Fruit fly (Drosophila melanogaster): Measurements from ENCODE around the gene Acph-1.

Acph-1 gene

DNA sequence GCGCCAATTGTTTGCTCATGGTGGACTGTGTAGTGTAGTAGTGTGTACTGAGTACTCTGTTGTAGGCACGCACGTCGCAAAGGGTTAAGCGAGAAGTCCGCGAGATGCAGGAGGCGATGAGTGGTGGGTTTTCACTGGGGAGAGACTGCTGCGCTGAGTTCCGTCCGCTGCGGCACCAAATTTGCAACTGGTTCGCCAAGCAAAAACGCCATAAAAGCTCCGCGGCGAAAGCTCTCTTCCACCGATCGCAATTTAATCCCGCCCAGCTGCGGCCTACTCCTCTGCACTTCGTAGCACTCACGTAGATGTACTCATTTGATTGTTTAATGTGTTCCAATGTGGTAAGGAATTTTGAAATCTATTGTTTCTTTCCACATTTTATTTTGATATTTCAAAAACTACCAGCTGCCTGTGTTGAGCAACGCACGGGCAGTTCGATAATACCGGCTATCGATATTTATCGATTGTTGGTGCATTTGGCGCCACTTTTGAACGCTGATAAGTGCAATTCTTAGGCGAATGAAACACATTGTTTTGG is 21.8 kb upstream of the Acph-1 start, which contains the start of gene CG7920:
Gene CG7920 (minus strand): TSS at position 308 of the 538 bp plus-strand sequence.
- no peak for TF ChIP-seq pan (optimal IDR thresholded peaks at IDR 0.05)
- TF ChIP-seq EcR (GFP tag; optimal IDR thresholded peaks at IDR 0.05): no peak
- no peak for TF ChIP-seq Dll (optimal IDR thresholded peaks at IDR 0.05)
- TF ChIP-seq usp (GFP tag; optimal IDR thresholded peaks at IDR 0.05): no peak
- TF ChIP-seq psq (optimal IDR thresholded peaks at IDR 0.05): no peak
- TF ChIP-seq CG8478 (optimal IDR thresholded peaks at IDR 0.05): no peak

DNA sequence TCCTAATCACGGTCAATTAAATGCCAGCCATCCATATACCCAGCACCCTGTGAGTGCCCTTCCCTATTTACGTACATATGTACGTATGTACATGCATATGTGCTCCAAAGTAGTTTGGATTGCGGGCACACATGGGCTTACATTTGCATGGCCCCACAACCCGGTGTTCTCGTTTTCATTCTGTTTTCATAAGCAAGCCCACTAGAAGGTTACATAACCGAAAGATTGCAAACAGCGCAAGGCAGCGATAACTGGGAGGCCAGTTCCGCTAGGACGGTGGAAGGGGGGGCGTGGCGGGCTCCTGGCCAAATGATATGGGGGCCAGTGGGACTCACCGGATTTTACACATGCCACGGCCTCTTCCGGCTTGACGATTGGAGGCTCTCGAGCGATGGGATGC is 21.3 kb upstream of the Acph-1 start:
- TF ChIP-seq psq (optimal IDR thresholded peaks at IDR 0.05) (no peak), EcR (GFP tag; optimal IDR thresholded peaks at IDR 0.05) (no peak), CG8478 (optimal IDR thresholded peaks at IDR 0.05) (no peak), pan (optimal IDR thresholded peaks at IDR 0.05) (no peak), usp (GFP tag; optimal IDR thresholded peaks at IDR 0.05) (no peak), Dll (optimal IDR thresholded peaks at IDR 0.05) (no peak)

DNA sequence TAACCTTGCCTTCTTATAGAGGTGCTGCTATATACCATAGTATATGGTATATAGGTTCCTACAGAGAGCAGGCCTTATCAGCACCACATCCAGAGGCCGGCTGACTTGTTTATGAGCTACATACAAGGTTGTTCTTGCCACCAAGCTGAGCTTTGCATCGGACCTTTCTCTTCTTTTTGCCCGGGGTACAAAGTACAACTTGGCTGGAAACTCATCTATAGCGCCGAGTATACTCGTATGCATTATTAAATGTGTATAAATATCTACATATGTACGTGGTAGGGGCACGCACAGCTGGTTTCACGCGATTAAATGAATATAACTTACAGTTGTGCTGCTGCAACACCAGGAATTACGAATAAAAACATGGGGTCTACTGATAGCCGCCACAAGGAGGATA is 20.7 kb upstream of the Acph-1 start:
- TF ChIP-seq CG8478 (optimal IDR thresholded peaks at IDR 0.05) (no peak), EcR (GFP tag; optimal IDR thresholded peaks at IDR 0.05) (no peak), pan (optimal IDR thresholded peaks at IDR 0.05) (no peak), usp (GFP tag; optimal IDR thresholded peaks at IDR 0.05) (no peak), psq (optimal IDR thresholded peaks at IDR 0.05) (no peak), Dll (optimal IDR thresholded peaks at IDR 0.05) (no peak)

DNA sequence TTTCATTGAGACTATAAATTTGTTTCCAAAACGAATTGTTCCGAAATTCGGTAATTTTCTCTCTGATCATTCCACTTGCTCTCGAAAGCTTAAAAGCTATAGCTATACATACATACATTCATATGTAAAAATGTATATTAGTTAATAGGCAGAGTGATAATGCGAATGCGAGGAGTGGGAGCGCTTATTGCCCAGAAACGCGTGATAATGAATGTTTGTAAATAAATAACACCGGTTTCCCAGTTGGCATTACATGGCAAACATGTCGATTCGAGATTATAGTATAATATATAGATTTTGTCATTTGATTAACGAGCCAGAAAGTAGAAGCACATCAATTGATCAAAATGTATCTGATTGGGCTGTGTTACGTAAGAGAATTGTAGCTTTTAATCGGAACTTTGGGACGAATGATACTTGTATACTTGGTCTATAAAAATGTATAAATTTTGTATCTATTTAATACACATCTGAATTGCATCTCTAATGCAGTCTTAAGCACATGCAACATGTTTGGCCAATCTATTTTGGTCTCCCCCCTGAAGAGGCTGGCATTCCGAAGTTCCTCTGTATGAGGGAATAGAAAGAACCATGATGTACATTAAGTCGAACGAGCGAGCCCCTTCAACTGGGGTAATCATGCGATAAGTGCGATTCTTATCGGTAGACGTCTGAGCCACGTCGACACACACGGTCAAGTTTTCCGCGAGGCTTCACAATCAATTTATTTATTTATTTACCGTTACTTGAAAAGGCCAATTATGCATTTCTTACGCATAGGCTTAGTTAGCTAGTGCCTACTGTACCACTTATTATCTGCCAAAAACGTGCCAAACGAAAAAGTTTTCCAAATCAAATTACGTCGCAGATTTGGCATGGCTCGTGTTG is 19.6 kb upstream of the Acph-1 start:
- no peak for TF ChIP-seq EcR (GFP tag; optimal IDR thresholded peaks at IDR 0.05)
- TF ChIP-seq Dll (optimal IDR thresholded peaks at IDR 0.05): no peak
- no peak for TF ChIP-seq psq (optimal IDR thresholded peaks at IDR 0.05)
- TF ChIP-seq CG8478 (optimal IDR thresholded peaks at IDR 0.05): no peak
- no peak for TF ChIP-seq usp (GFP tag; optimal IDR thresholded peaks at IDR 0.05)
- TF ChIP-seq pan (optimal IDR thresholded peaks at IDR 0.05): no peak

DNA sequence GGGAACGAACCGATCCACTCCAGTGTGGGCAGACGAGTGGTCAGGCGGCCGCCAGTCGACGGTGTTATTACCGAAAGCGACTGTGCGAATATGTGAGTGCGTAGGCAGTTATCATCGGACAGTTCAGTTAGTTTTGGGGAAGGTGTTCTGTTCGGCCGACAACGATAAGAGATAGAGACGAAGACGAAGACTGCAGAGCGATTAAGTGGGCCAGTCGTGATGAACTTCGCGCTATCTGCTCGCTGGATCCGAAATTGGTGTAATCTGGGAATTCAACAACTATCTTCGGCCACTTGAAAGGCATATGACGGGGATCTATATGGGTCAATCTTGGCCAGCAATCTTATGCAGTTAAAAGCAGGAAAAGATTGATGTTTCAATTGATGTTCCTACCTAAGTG is 16.0 kb upstream of the Acph-1 start, which contains the start of gene CG7912:
Gene CG7912 (minus strand): TSS at position 17 of the 400 bp plus-strand sequence.
- TF ChIP-seq Dll (optimal IDR thresholded peaks at IDR 0.05) (no peak), CG8478 (optimal IDR thresholded peaks at IDR 0.05) (no peak), psq (optimal IDR thresholded peaks at IDR 0.05) (no peak), pan (optimal IDR thresholded peaks at IDR 0.05) (no peak), usp (GFP tag; optimal IDR thresholded peaks at IDR 0.05) (no peak), EcR (GFP tag; optimal IDR thresholded peaks at IDR 0.05) (no peak)

DNA sequence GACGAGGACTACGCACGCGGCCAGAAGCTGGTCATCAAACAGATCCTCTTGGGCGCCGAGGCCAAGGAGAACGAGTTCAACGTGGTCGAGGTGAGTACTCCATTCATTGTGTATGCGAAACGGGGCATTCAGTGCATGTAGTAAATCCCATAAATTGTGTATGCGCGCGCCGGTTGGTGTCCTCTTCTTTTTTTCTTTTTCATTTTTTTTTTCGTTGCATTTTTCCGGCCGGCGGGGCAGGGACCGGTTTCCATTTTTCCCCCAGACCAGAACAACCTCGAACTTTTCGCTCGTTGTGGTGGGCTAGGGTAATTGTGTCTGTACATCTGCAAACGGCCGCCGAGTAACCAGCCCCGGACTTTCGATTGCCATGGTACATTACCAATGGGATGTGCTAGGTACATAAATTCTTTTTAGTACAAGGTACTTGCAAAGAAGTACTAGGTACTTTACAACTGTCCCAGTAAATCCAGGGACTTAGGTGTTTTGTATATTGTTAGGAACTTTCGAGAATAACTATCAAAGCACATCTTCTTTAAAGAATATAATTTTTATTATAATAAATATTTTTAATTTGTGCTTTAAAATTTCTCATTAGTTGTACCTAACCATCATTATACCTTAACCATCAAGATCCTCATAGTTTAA is 12.2 kb upstream of the Acph-1 start:
- TF ChIP-seq CG8478 (optimal IDR thresholded peaks at IDR 0.05): no peak
- no peak for TF ChIP-seq EcR (GFP tag; optimal IDR thresholded peaks at IDR 0.05)
- TF ChIP-seq usp (GFP tag; optimal IDR thresholded peaks at IDR 0.05): no peak
- no peak for TF ChIP-seq Dll (optimal IDR thresholded peaks at IDR 0.05)
- TF ChIP-seq psq (optimal IDR thresholded peaks at IDR 0.05): no peak
- no peak for TF ChIP-seq pan (optimal IDR thresholded peaks at IDR 0.05)

DNA sequence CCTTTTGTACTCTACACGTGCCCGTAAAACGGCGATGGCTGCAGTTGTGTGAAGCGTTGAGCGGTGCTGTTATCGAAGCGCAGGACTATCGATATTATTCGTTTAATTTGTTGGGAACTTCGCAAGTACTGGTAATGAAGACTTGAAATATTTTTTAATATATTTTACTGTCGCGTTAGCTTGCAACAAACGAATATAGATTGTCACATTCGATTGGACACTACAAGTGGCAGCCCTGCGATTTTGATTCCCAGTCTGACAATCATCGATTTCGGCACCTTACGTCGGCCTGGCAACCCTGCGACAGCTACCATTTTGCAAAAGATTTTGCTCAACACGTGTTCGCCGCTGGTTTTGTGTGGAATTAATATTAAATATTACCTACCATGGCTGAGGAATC is 11.4 kb upstream of the Acph-1 start, which contains the start of the genes Nlp and Nph:
Gene Nlp (plus strand): TSS at position 138 of the 400 bp plus-strand sequence.
Gene Nph (minus strand): TSS at position 214 of the 400 bp plus-strand sequence.
- no peak for TF ChIP-seq psq (optimal IDR thresholded peaks at IDR 0.05)
- no peak for TF ChIP-seq EcR (GFP tag; optimal IDR thresholded peaks at IDR 0.05)
- no peak for TF ChIP-seq usp (GFP tag; optimal IDR thresholded peaks at IDR 0.05)
- TF ChIP-seq Dll (optimal IDR thresholded peaks at IDR 0.05): no peak
- no peak for TF ChIP-seq pan (optimal IDR thresholded peaks at IDR 0.05)
- no peak for TF ChIP-seq CG8478 (optimal IDR thresholded peaks at IDR 0.05)

DNA sequence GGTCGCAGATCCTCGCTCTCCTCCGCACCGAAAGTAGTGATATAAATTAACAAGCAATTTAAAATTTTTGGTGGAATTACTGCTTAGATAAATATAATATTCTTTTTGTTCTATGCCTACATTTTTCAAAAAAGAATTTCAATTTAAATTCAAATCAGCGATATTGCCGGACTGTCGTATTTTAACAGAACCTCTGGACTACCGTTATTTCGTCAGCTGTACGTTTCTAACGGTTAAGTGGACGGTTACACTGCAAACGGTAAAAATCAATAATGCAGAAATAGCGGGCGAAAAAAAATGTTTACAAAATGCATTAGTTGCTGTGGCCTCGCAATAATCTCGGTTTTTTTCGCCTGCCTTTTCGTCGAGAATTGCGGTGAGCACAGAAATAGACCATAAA is 7.1 kb upstream of the Acph-1 start, which contains the start of gene Tace:
Gene Tace (plus strand): TSS at position 245 of the 400 bp plus-strand sequence.
- TF ChIP-seq CG8478 (optimal IDR thresholded peaks at IDR 0.05): no peak
- no peak for TF ChIP-seq pan (optimal IDR thresholded peaks at IDR 0.05)
- no peak for TF ChIP-seq psq (optimal IDR thresholded peaks at IDR 0.05)
- no peak for TF ChIP-seq Dll (optimal IDR thresholded peaks at IDR 0.05)
- TF ChIP-seq usp (GFP tag; optimal IDR thresholded peaks at IDR 0.05): no peak
- no peak for TF ChIP-seq EcR (GFP tag; optimal IDR thresholded peaks at IDR 0.05)

DNA sequence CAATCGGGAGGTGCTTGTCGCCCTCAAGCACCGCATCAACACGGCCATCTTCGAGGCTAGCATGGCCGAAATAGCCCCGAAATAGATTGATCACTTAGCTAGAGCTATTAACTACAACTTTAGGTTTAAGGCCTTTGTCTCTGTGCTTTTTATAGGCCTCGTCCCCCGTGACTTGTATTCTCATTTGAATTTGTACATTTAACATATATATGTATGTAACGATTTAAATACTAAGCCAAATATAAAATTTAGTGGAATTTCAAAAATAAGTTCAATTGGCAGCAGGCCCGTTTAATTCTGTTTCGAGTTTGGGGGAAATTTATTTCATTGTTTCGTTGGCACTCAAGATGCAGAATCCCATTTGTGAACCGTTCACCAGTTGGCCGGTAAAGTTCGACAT is 6.3 kb upstream of the Acph-1 start, which contains the start of gene CG34298:
Gene CG34298 (plus strand): TSS at position 301 of the 400 bp plus-strand sequence.
- TF ChIP-seq psq (optimal IDR thresholded peaks at IDR 0.05) (no peak), usp (GFP tag; optimal IDR thresholded peaks at IDR 0.05) (no peak), Dll (optimal IDR thresholded peaks at IDR 0.05) (no peak), EcR (GFP tag; optimal IDR thresholded peaks at IDR 0.05) (no peak), pan (optimal IDR thresholded peaks at IDR 0.05) (no peak), CG8478 (optimal IDR thresholded peaks at IDR 0.05) (no peak)

DNA sequence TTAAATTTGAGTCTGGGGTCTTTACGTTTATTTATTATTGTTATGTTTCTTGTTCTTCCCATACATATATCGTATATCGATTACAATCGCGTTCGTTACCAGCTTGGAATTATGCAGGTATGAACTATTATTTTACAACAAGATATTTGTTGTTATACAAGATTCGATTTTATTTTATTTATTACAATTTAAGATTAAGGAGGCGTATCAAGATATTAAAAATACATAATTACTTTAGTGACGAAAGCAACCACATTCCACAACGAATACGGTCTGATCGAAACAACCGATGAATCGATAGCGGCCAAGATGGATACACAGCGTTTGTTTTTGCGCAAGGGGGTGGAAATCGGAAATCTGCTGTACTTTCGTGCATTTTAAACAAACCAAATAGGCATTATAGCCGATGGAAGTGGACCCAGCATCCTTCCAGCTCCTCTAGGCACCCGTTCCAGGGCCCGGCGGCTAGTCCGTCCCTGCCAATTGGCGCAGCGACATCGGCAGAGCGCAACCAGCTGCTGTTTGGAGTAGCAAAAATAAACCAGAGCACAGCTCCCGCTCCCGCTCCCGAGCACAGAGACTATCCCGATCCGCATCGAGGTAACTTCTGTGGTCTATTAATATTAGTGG is 4.5 kb upstream of the Acph-1 start, which contains the start of the genes CG15525 and CG11504:
Gene CG15525 (minus strand): TSS at position 70 of the 630 bp plus-strand sequence.
Gene CG11504 (plus strand): TSS at position 294 of the 630 bp plus-strand sequence.
- no peak for TF ChIP-seq CG8478 (optimal IDR thresholded peaks at IDR 0.05)
- no peak for TF ChIP-seq pan (optimal IDR thresholded peaks at IDR 0.05)

DNA sequence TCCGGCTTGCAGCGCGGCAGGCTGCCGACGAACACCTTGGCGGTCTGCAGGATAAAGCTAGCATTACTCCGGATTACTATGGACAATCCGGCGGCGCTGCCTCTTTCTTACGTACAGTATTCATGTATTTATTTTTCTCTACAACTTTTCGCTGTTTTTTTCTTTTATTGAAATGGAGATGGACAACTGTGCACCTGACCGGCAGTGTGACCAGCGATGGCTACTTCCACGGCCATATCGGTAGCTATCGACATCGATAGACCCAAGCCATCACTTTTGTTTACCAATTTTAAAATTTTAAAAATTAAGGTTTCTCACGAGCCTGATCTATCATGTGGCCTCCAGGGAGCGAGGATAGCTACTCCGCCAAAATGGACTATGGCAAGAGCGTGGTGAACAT is 1.8 kb upstream of the Acph-1 start, which contains the start of the genes CG7903 and Sas-6:
Gene CG7903 (minus strand): TSS at position 197 of the 400 bp plus-strand sequence.
Gene Sas-6 (plus strand): TSS at position 323 of the 400 bp plus-strand sequence.
- no peak for TF ChIP-seq pan (optimal IDR thresholded peaks at IDR 0.05)
- no peak for TF ChIP-seq psq (optimal IDR thresholded peaks at IDR 0.05)
- no peak for TF ChIP-seq usp (GFP tag; optimal IDR thresholded peaks at IDR 0.05)
- no peak for TF ChIP-seq Dll (optimal IDR thresholded peaks at IDR 0.05)
- no peak for TF ChIP-seq EcR (GFP tag; optimal IDR thresholded peaks at IDR 0.05)
